Worm (Caenorhabditis elegans) whole organism, mixed stage, embryonic: ENCODE measurements around the gene dpy-19.

Experiments used
- ces-1 ChIP-seq: fragments of 150-350 bp; optimal IDR thresholded peaks from 2 replicates; lab custom pipeline; 2014; ENCODE audit warnings: missing biosample characterization, missing genetic modification reagents, missing genetic modification characterization
- lin-13 ChIP-seq: fragments of 150-350 bp; optimal IDR thresholded peaks from 2 replicates; lab custom pipeline; 2014; ENCODE audit warnings: missing biosample characterization, missing genetic modification characterization
- lin-32 ChIP-seq: fragments of 200-800 bp; sonication (Bioruptor generic); optimal IDR thresholded peaks from 2 replicates; lab custom pipeline; 2018; ENCODE audit warnings: mild to moderate bottlenecking, missing genetic modification characterization, missing compliant biosample characterization
- lsy-2 ChIP-seq: fragments of 150-350 bp; optimal IDR thresholded peaks from 2 replicates; lab custom pipeline; 2014; ENCODE audit warnings: missing biosample characterization, missing genetic modification characterization
- nhr-237 ChIP-seq: fragments of 150-350 bp; optimal IDR thresholded peaks from 2 replicates; lab custom pipeline; 2014; ENCODE audit warnings: missing biosample characterization, missing genetic modification characterization
- nhr-28 ChIP-seq: fragments of 150-350 bp; optimal IDR thresholded peaks from 2 replicates; lab custom pipeline; 2014; ENCODE audit warnings: missing biosample characterization, missing genetic modification characterization
- nhr-76 ChIP-seq: sonication (generic microtip); optimal IDR thresholded peaks from 2 replicates; lab custom pipeline; 2017; ENCODE audit warnings: missing biosample characterization, missing genetic modification characterization
- snpc-4 ChIP-seq: fragments of 150-350 bp; optimal IDR thresholded peaks from 2 replicates; lab custom pipeline; 2014; ENCODE audit warnings: missing biosample characterization, missing genetic modification characterization
- unc-120 ChIP-seq: sonication (generic microtip); optimal IDR thresholded peaks from 2 replicates; lab custom pipeline; 2017; ENCODE audit warnings: missing genetic modification characterization, missing compliant biosample characterization; ENCODE audit not compliant: poor library complexity, severe bottlenecking
- unc-39 ChIP-seq: fragments of 150-350 bp; optimal IDR thresholded peaks from 2 replicates; lab custom pipeline; 2014; ENCODE audit warnings: missing biosample characterization, missing genetic modification characterization
- ztf-11 ChIP-seq: fragments of 150-350 bp; optimal IDR thresholded peaks from 2 replicates; lab custom pipeline; 2014; ENCODE audit warnings: missing biosample characterization, missing genetic modification characterization

DNA sequence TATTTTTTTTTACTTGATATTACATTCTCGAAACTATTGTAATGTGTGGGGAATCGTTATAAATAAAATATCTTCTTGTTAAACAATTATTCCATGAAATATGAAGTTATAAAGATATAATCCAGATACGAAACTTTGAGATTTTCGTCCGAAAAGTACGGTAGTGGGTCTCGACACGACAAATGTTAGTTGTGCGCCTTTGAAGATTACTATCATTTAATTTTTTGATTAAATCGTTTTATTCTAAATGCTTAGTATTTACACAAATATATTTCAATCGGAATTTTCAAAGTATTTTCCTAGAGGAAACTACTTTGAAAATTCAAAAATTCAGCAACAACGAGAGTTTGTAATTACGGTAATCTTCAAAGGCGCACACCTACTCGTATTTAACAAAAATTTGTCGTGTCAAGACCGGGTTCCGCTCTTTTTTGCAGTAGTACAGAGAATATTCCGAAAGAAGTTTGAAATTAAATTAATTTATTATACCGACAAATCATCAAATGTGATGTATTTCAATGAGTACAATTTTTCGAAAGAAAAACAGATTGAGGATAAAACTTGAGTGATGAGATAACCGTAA, 15.1 kb downstream of the dpy-19 start:
- TF ChIP-seq lin-13, result no peak
- TF ChIP-seq ztf-11 (tag; lab: Kevin White, UChicago), result no peak
- TF ChIP-seq ces-1 (GFP tag; lab: Kevin White, UChicago), result no peak
- TF ChIP-seq snpc-4 (tag; lab: Kevin White, UChicago), result no peak
- no peak for TF ChIP-seq lsy-2
- no peak for TF ChIP-seq nhr-28 (tag; lab: Kevin White, UChicago)
- no peak for TF ChIP-seq nhr-237 (tag; lab: Kevin White, UChicago)
- TF ChIP-seq unc-39 (tag; lab: Kevin White, UChicago), result no peak
- no peak for TF ChIP-seq lin-32
- TF ChIP-seq nhr-76 (tag; lab: Kevin White, UChicago), result no peak
- no peak for TF ChIP-seq unc-120 (tag; lab: Kevin White, UChicago)
